Worm (Caenorhabditis elegans): ENCODE measurements around the gene srm-5.
"Not testable (repeated sequence)": the region's sequence is repeated elsewhere in the genome, so short reads cannot be mapped to it uniquely, and the experiment has no call there.

The srm-5 gene

DNA sequence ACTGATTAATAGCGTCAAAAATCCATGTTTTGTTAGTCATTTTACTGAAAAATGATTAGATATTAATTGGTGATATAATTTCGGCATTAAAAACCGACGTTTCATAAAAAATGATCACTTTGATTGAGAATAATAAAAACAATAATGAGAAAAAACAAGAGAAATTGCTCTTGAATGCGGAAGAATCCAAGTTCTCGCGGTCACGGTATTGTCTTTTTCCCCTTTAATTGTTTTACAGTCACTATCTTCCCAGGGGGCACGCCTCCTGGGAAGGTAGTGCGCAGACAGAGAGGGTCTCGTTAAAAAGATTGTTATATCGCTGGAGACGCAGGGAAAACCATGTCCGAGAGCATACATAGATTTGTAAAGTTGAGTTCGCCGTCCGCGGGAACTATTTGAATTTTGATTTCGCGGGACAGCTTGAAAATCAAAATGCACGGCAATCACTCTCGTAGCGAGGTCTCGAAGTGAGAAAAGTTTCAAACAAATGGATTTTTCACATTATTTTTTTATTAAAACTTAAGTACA is 41.3 kb upstream of the srm-5 start, which contains the start of gene F14D7.2:
TSS of gene F14D7.2 (minus strand) at position 51 of the 528 bp plus-strand sequence.
- TF ChIP-seq dsc-1 (tag; optimal IDR thresholded peaks at IDR 0.05) (no peak), unc-98 (GFP tag; IDR thresholded peaks at IDR 0.05) (no peak), vab-15 (tag; optimal IDR thresholded peaks at IDR 0.05) (no peak), dpl-1 (GFP tag; optimal IDR thresholded peaks at IDR 0.05) (no peak), elt-2 (tag; optimal IDR thresholded peaks at IDR 0.05) (no peak), skn-1 (tag; optimal IDR thresholded peaks at IDR 0.05) (no peak), nhr-71 (tag; optimal IDR thresholded peaks at IDR 0.05) (no peak)

- no peak for TF ChIP-seq ces-1 (GFP tag; optimal IDR thresholded peaks at IDR 0.05)
- TF ChIP-seq rnt-1 (tag; optimal IDR thresholded peaks at IDR 0.05) = no peak
- no peak for TF ChIP-seq fkh-10 (GFP tag; optimal IDR thresholded peaks at IDR 0.05)
- TF ChIP-seq ceh-8 (GFP tag; optimal IDR thresholded peaks at IDR 0.05) = no peak
These were observed 40.6 kb upstream of the srm-5 start, which contains the start of gene F14D7.9 for ce11 chrV:14294396-14294795. Gene F14D7.9 (plus strand): TSS chrV:14294696.

DNA sequence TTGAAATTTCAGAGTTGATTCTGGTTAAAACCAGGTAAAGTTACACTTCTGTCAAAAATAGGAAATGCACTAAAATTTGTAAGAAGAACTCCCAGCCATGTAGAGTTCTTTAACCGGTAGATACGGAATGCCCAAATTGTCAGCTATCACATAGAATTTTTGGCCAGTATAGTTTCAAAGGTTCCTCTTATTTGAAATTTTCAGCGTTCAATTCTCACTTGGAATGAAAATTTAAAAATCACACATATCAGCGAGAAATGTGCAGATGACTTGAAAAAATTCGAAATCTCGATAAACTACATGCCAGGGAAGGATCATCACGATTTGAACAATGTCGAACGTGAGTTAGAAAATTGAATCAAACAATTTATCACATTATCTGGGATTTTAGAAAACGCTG is 38.5 kb upstream of the srm-5 start, which contains the start of gene F14D7.3:
TSS of gene F14D7.3 (plus strand) at position 301 of the 400 bp plus-strand sequence.
- TF ChIP-seq blmp-1 (tag; optimal IDR thresholded peaks at IDR 0.05) = no peak
- no peak for TF ChIP-seq rnt-1 (tag; optimal IDR thresholded peaks at IDR 0.05)
- no peak for TF ChIP-seq fos-1 (tag; optimal IDR thresholded peaks at IDR 0.05)
- TF ChIP-seq nhr-28 (tag; optimal IDR thresholded peaks at IDR 0.05) = no peak
- no peak for TF ChIP-seq mef-2 (tag; optimal IDR thresholded peaks at IDR 0.05)
- TF ChIP-seq lin-39 (tag; optimal IDR thresholded peaks at IDR 0.05) = no peak
- TF ChIP-seq zip-4 (GFP tag; optimal IDR thresholded peaks at IDR 0.05) = no peak
- no peak for TF ChIP-seq nhr-20 (tag; optimal IDR thresholded peaks at IDR 0.05)
- no peak for TF ChIP-seq mdl-1 (tag; optimal IDR thresholded peaks at IDR 0.05)
- no peak for TF ChIP-seq ztf-4 (tag; optimal IDR thresholded peaks at IDR 0.05)
- no peak for TF ChIP-seq nhr-19 (GFP tag; conservative IDR thresholded peaks at IDR 0.05)
- no peak for TF ChIP-seq hlh-4 (tag; optimal IDR thresholded peaks at IDR 0.05)

DNA sequence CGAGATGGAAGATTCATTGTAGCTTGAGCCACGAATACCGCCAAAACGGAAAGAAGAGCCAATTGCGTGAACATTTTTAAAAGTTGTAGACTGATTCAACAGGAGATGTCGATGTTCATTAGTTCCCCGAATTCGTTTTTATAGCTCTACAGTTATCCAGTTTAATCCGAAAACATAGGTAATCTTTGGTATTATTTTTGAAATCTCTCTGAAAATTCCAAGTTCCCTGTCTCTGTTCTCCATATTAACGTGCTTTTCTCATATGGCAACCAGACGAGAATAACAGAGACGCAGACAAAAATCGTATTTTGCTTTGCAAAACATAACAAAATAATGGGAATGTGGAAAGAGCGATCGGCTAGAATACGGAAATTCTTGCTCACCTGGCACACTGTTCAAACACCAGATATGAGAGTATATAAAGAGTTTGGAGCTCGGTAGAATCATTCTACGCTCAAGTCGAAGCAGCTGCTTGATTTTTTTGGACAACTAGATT is 35.4 kb upstream of the srm-5 start, which contains the start of the genes spig-3 and F14D7.12:
TSS of gene spig-3 (minus strand) at position 101 of the 496 bp plus-strand sequence.
TSS of gene F14D7.12 (plus strand) at position 446 of the 496 bp plus-strand sequence.
- TF ChIP-seq fos-1 (tag; optimal IDR thresholded peaks at IDR 0.05) (no peak), efl-1 (optimal IDR thresholded peaks at IDR 0.05) (no peak), efl-1 (GFP tag; optimal IDR thresholded peaks at IDR 0.05 in 1 of 2) (peak in 1 of 2 experiments; percentile 49), isw-1 (GFP tag; IDR thresholded peaks at IDR 0.05) (no peak), nhr-84 (tag; optimal IDR thresholded peaks at IDR 0.05) (no peak)

DNA sequence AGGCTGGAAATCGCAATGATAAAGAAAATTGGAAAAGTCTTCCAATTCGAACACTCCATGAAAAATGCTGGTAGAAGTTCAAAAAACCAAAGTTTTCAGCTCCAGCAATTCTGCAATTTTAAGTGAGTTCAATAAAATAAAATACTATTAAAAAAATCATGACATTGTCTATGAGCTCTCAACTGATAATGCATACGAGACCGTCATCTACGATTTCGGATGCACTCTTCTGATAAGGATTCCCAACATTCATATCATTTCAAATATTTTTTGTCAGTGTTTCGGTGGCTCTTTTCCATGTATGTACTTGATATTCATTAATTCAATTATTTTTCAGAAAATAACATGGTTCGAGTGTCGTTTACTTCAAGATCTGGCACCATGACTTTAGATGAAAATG is 33.9 kb upstream of the srm-5 start, which contains the start of gene F14D7.6:
TSS of gene F14D7.6 (plus strand) at position 338 of the 400 bp plus-strand sequence.
- TF ChIP-seq nhr-85 (tag) (no peak), elt-2 (tag; optimal IDR thresholded peaks at IDR 0.05) (peak; percentile 4), nhr-11 (tag; optimal IDR thresholded peaks at IDR 0.05) (no peak), jun-1 (tag; optimal IDR thresholded peaks at IDR 0.05) (no peak)

DNA sequence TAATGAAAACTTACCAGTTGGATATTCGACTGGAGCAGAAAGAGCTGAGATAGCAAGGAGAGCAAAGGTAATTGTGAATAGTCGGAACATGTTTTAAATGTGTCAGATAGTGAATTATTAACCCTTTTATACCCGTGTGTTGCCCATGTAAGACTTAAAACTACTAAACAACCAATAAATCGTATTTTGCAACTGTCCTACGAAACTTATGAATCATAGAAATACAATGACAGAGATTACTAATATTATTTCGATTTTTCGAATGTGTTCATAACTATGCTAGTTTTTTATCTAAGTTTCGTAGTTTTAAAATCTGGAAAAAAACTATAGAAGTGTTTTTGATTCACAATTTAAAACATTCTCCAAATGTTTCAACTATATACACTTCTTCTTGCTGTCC is 28.2 kb upstream of the srm-5 start, which contains the start of gene spig-4:
TSS of gene spig-4 (minus strand) at position 101 of the 400 bp plus-strand sequence.
- not testable (repeated sequence) for TF ChIP-seq efl-3 (GFP tag; optimal IDR thresholded peaks at IDR 0.05); tbx-2 (tag; optimal IDR thresholded peaks at IDR 0.05); sptf-1 (tag; optimal IDR thresholded peaks at IDR 0.05)
